Worm (Caenorhabditis elegans) whole organism, L4 larva: ENCODE measurements around the gene ZK1193.2.

Experiments used
- ama-1 ChIP-seq: fragments of 150-350 bp; optimal IDR thresholded peaks from 2 replicates; lab custom pipeline; 2014; ENCODE audit warnings: inconsistent platforms, mixed read lengths
- ces-1 ChIP-seq: fragments of 150-350 bp; sonication (generic microtip); optimal IDR thresholded peaks from 4 replicates; lab custom pipeline; 2014; ENCODE audit warnings: missing biosample characterization, missing genetic modification reagents, missing genetic modification characterization
- lim-7 ChIP-seq: fragments of 200-800 bp; sonication (Bioruptor generic); IDR thresholded peaks from 2 replicates; pipeline ENCODE4 v1.3.6; 2022; ENCODE audit warnings: missing genetic modification characterization, missing compliant biosample characterization
- lin-13 ChIP-seq: fragments of 150-350 bp; optimal IDR thresholded peaks from 2 replicates; lab custom pipeline; 2014; ENCODE audit warnings: missing biosample characterization, missing genetic modification reagents, missing genetic modification characterization
- nhr-48 ChIP-seq: sonication (generic microtip); optimal IDR thresholded peaks from 2 replicates; lab custom pipeline; 2016; ENCODE audit warnings: mild to moderate bottlenecking, missing genetic modification characterization, missing compliant biosample characterization

- TF ChIP-seq lim-7 (GFP tag; lab: Robert Waterston, UW) = no peak
- TF ChIP-seq lin-13 (GFP tag; lab: Kevin White, UChicago) = no peak
- no peak for TF ChIP-seq ama-1
- no peak for TF ChIP-seq nhr-48 (tag; lab: Kevin White, UChicago)
- TF ChIP-seq ces-1 (GFP tag; lab: Kevin White, UChicago) = no peak
Measured at ce11 chrX:402951-403350, 22.5 kb downstream of the ZK1193.2 start.
